Fruit fly (Drosophila melanogaster) whole organism, embryonic: ENCODE results near the gene CG42268.

Experiments used
- CG1233 ChIP-seq: fragments of 200-800 bp; sonication (Bioruptor generic); optimal IDR thresholded peaks from 4 replicates; lab custom pipeline; 2018; ENCODE audit warnings: missing biosample characterization, mild to moderate bottlenecking, missing genetic modification characterization
- CG34376 ChIP-seq: fragments of 200-800 bp; sonication (Bioruptor generic); optimal IDR thresholded peaks from 2 replicates; lab custom pipeline; 2018; ENCODE audit warnings: missing biosample characterization, mild to moderate bottlenecking, missing genetic modification characterization
- CG4820 ChIP-seq: fragments of 200-800 bp; sonication (Bioruptor generic); optimal IDR thresholded peaks from 3 replicates; lab custom pipeline; 2016; ENCODE audit warnings: missing biosample characterization, missing genetic modification characterization
- HLHmδ ChIP-seq: fragments of 200-800 bp; sonication (Bioruptor generic); optimal IDR thresholded peaks from 2 replicates; lab custom pipeline; 2018; ENCODE audit warnings: missing biosample characterization, mild to moderate bottlenecking, missing genetic modification characterization, moderate library complexity
- Sox102F ChIP-seq: fragments of 200-800 bp; sonication (Bioruptor generic); optimal IDR thresholded peaks from 2 replicates; lab custom pipeline; 2018; ENCODE audit warnings: missing biosample characterization, mild to moderate bottlenecking, missing genetic modification characterization, moderate library complexity
- Ssrp ChIP-seq: fragments of 200-800 bp; sonication (Bioruptor generic); optimal IDR thresholded peaks from 2 replicates; lab custom pipeline; 2018; ENCODE audit warnings: missing biosample characterization, mild to moderate bottlenecking, missing genetic modification characterization, moderate library complexity
- crol ChIP-seq: fragments of 200-800 bp; sonication (Bioruptor generic); IDR thresholded peaks from 2 replicates; pipeline ENCODE4 v1.3.6; 2022; ENCODE audit warnings: missing biosample characterization, missing genetic modification characterization
- cwo ChIP-seq: fragments of 200-800 bp; sonication (Bioruptor generic); optimal IDR thresholded peaks from 3 replicates; lab custom pipeline; 2017; ENCODE audit warnings: missing biosample characterization, missing genetic modification characterization, mild to moderate bottlenecking, moderate library complexity, missing genetic modification reagents
- gfzf ChIP-seq: fragments of 200-800 bp; sonication (Bioruptor generic); optimal IDR thresholded peaks from 2 replicates; lab custom pipeline; 2016; ENCODE audit warnings: missing biosample characterization, mild to moderate bottlenecking, missing genetic modification characterization, moderate library complexity
- grn ChIP-seq: fragments of 200-800 bp; sonication (Bioruptor generic); optimal IDR thresholded peaks from 3 replicates; lab custom pipeline; 2017; ENCODE audit warnings: missing biosample characterization, missing genetic modification characterization
- phol ChIP-seq: fragments of 200-800 bp; sonication (Bioruptor generic); optimal IDR thresholded peaks from 3 replicates; lab custom pipeline; 2018; ENCODE audit warnings: missing biosample characterization, mild to moderate bottlenecking, missing genetic modification characterization, moderate library complexity
- sens ChIP-seq: fragments of 200-800 bp; sonication (Bioruptor generic); peaks from one replicate; lab custom pipeline; 2016; ENCODE audit warnings: missing biosample characterization, missing genetic modification characterization
- sug ChIP-seq: fragments of 200-800 bp; optimal IDR thresholded peaks from 2 replicates; lab custom pipeline; 2019; ENCODE audit warnings: missing biosample characterization, mild to moderate bottlenecking, missing genetic modification characterization, moderate library complexity

Gene CG42268

dm6 chr3L:9688674-9689073 is 71.5 kb downstream of the CG42268 start:
- TF ChIP-seq sens (GFP tag; lab: Kevin White, UChicago) (peak; percentile 29), Ssrp (tag; lab: Kevin White, UChicago) (no peak)

- TF ChIP-seq sug = peak; percentile 29
- no peak for TF ChIP-seq gfzf (GFP tag; lab: Kevin White, UChicago)
- peak; percentile 4 for TF ChIP-seq CG34376
- no peak for TF ChIP-seq CG4820 (GFP tag; lab: Kevin White, UChicago)
- TF ChIP-seq CG1233 (GFP tag; lab: Kevin White, UChicago) = no peak
- peak; percentile 42; the same call in 1 of the 2 replicates for TF ChIP-seq crol (GFP tag; lab: Robert Waterston, UW)
- TF ChIP-seq, all 482 proteins: peak for 3
These were observed 72.7 kb downstream of the CG42268 start for dm6 chr3L:9687536-9687935.

DNA sequence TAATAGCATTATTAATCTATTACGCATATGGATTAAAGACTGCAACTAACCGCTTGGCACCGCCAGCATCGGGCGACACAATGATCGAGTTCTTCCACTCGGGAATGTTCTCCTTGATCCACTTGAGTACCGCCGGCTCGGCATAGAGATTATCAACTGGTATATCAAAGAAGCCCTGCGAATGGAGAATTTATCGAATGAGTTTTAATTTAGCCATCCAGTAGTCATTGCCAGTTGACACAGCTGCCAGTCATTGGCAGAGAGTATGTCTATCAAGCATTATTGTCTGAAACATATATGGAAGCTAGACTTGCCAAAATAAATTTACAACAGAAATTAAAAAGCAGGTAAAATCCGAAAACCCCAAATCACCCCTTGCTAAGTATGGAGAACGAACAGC is 75.3 kb downstream of the CG42268 start, which contains the start of gene CG16719:
TSS of gene CG16719 (plus strand) at position 301 of the 400 bp plus-strand sequence.
- TF ChIP-seq Sox102F (GFP tag; lab: Kevin White, UChicago) = no peak
- no peak for TF ChIP-seq cwo
- no peak for TF ChIP-seq phol
- no peak for TF ChIP-seq HLHmδ (GFP tag; lab: Kevin White, UChicago)
- TF ChIP-seq grn (GFP tag; lab: Kevin White, UChicago) = no peak
- TF ChIP-seq, all 482 proteins: peak for 0
